Worm (Caenorhabditis elegans): Measurements from ENCODE around the gene dhp-2.

- no peak for TF ChIP-seq nhr-28 (tag; optimal IDR thresholded peaks at IDR 0.05)
- TF ChIP-seq sem-2 (GFP tag; optimal IDR thresholded peaks at IDR 0.05) = no peak
- TF ChIP-seq nhr-76 (tag; optimal IDR thresholded peaks at IDR 0.05) = no peak
- TF ChIP-seq lsy-2 (tag; optimal IDR thresholded peaks at IDR 0.05) = no peak
- TF ChIP-seq lin-13 (tag; optimal IDR thresholded peaks at IDR 0.05) = no peak
- no peak for TF ChIP-seq mep-1 (tag; optimal IDR thresholded peaks at IDR 0.05)
- TF ChIP-seq elt-1 (tag; optimal IDR thresholded peaks at IDR 0.05; ENCODE audit: borderline replicate concordance, insufficient read depth) = no peak
- no peak for TF ChIP-seq ceh-43 (GFP tag; optimal IDR thresholded peaks at IDR 0.05)
These were observed 17.0 kb downstream of the dhp-2 start, which contains the start of gene uba-1 for ce11 chrIV:9994895-9995394.

All from whole organism, mixed stage, embryonic.